Fruit fly (Drosophila melanogaster) whole organism, embryonic: Measurements from ENCODE around the gene CG15529.
A peak's percentile ranks its signal among the peaks of the same experiment; 100 is the strongest.

Experiments used
- Atf-2 ChIP-seq: fragments of 200-800 bp; sonication (Bioruptor generic); optimal IDR thresholded peaks from 2 replicates; lab custom pipeline; 2016; ENCODE audit warnings: missing biosample characterization, missing genetic modification characterization
- C15 ChIP-seq: fragments of 200-800 bp; sonication (Bioruptor generic); IDR thresholded peaks from 3 replicates; pipeline ENCODE4 v1.3.6; 2022; ENCODE audit warnings: missing biosample characterization, missing genetic modification characterization
- CG11247 ChIP-seq: fragments of 200-800 bp; sonication (Bioruptor generic); IDR thresholded peaks from 2 replicates; pipeline ENCODE4 v1.3.6; 2022; ENCODE audit warnings: missing biosample characterization, missing genetic modification characterization
- CG11560 ChIP-seq: fragments of 200-800 bp; sonication (Bioruptor generic); IDR thresholded peaks from 3 replicates; pipeline ENCODE4 v1.3.6; 2022; ENCODE audit warnings: missing biosample characterization, missing genetic modification characterization
- CG11695 ChIP-seq: fragments of 200-800 bp; sonication (Bioruptor generic); IDR thresholded peaks from 3 replicates; pipeline ENCODE4 v1.3.6; 2022; ENCODE audit warnings: missing biosample characterization, missing genetic modification characterization
- CG12744 ChIP-seq: fragments of 200-800 bp; sonication (Bioruptor generic); optimal IDR thresholded peaks from 2 replicates; lab custom pipeline; 2016; ENCODE audit warnings: missing biosample characterization, missing genetic modification characterization
- CG12769 ChIP-seq: fragments of 200-800 bp; sonication (Bioruptor generic); optimal IDR thresholded peaks from 2 replicates; lab custom pipeline; 2019; ENCODE audit warnings: missing biosample characterization, mild to moderate bottlenecking, missing genetic modification characterization, moderate library complexity
- CG13624 ChIP-seq: fragments of 200-800 bp; sonication (Bioruptor generic); optimal IDR thresholded peaks from 2 replicates; lab custom pipeline; 2016; ENCODE audit warnings: missing biosample characterization, missing genetic modification characterization
- CG13775 ChIP-seq: fragments of 200-800 bp; sonication (Bioruptor generic); optimal IDR thresholded peaks from 3 replicates; lab custom pipeline; 2017; ENCODE audit warnings: missing biosample characterization, mild to moderate bottlenecking, missing genetic modification characterization
- CG14710 ChIP-seq: fragments of 200-800 bp; sonication (Bioruptor generic); optimal IDR thresholded peaks from 3 replicates; lab custom pipeline; 2019; ENCODE audit warnings: missing biosample characterization, mild to moderate bottlenecking, missing genetic modification characterization, moderate library complexity
- CG16863 ChIP-seq: fragments of 200-800 bp; sonication (Bioruptor generic); optimal IDR thresholded peaks from 3 replicates; lab custom pipeline; 2016; ENCODE audit warnings: missing biosample characterization, missing genetic modification characterization
- CG17612 ChIP-seq: fragments of 200-800 bp; sonication (Bioruptor generic); IDR thresholded peaks from 2 replicates; pipeline ENCODE4 v1.3.6; 2022; ENCODE audit warnings: missing biosample characterization, missing genetic modification characterization
- CG2129 ChIP-seq: fragments of 200-800 bp; sonication (Bioruptor generic); IDR thresholded peaks from 2 replicates; pipeline ENCODE4 v1.3.6; 2022; ENCODE audit warnings: missing biosample characterization, missing genetic modification characterization; ENCODE audit not compliant: partially characterized antibody
- CG2875 ChIP-seq: fragments of 200-800 bp; sonication (Bioruptor generic); optimal IDR thresholded peaks from 2 replicates; lab custom pipeline; 2017; ENCODE audit warnings: missing biosample characterization, mild to moderate bottlenecking, missing genetic modification characterization, missing genetic modification reagents
- CG32772 ChIP-seq: fragments of 200-800 bp; sonication (Bioruptor generic); IDR thresholded peaks from 2 replicates; pipeline ENCODE4 v1.3.6; 2022; ENCODE audit warnings: missing biosample characterization, missing genetic modification characterization
- CG33557 ChIP-seq: fragments of 200-800 bp; sonication (Bioruptor generic); optimal IDR thresholded peaks from 2 replicates; lab custom pipeline; 2019; ENCODE audit warnings: missing biosample characterization, mild to moderate bottlenecking, missing genetic modification characterization, moderate library complexity
- CG3726 ChIP-seq: fragments of 200-800 bp; sonication (Bioruptor generic); IDR thresholded peaks from 3 replicates; pipeline ENCODE4, ENCODE4 v1.3.6; 2022; ENCODE audit warnings: missing biosample characterization, missing genetic modification characterization
- CG3995 ChIP-seq: fragments of 200-800 bp; sonication (Bioruptor generic); optimal IDR thresholded peaks from 3 replicates; lab custom pipeline; 2016; ENCODE audit warnings: missing biosample characterization, missing genetic modification characterization
- CG42726 ChIP-seq: fragments of 200-800 bp; sonication (Bioruptor generic); IDR thresholded peaks from 2 replicates; pipeline ENCODE4 v1.3.6; 2022; ENCODE audit warnings: missing biosample characterization, missing genetic modification characterization; ENCODE audit not compliant: partially characterized antibody
- CG6272 ChIP-seq: fragments of 200-800 bp; sonication (Bioruptor generic); IDR thresholded peaks from 2 replicates; pipeline ENCODE4 v1.3.6; 2022; ENCODE audit warnings: missing biosample characterization, missing genetic modification characterization
- CG6654 ChIP-seq: fragments of 200-800 bp; sonication (Bioruptor generic); optimal IDR thresholded peaks from 2 replicates; lab custom pipeline; 2017; ENCODE audit warnings: missing biosample characterization, mild to moderate bottlenecking, missing genetic modification characterization
- CG8944 ChIP-seq: fragments of 200-800 bp; sonication (Bioruptor generic); optimal IDR thresholded peaks from 3 replicates; lab custom pipeline; 2016; ENCODE audit warnings: missing biosample characterization, missing genetic modification characterization
- CG9727 ChIP-seq: fragments of 200-800 bp; sonication (Bioruptor generic); optimal IDR thresholded peaks from 3 replicates; lab custom pipeline; 2017; ENCODE audit warnings: missing biosample characterization, mild to moderate bottlenecking, missing genetic modification characterization
- Dad ChIP-seq: fragments of 200-800 bp; sonication (Bioruptor generic); optimal IDR thresholded peaks from 3 replicates; lab custom pipeline; 2016; ENCODE audit warnings: missing biosample characterization, missing genetic modification characterization
- Dll ChIP-seq: fragments of 200-800 bp; sonication (Bioruptor generic); IDR thresholded peaks from 4 replicates; pipeline ENCODE4 v1.3.6; 2022; ENCODE audit warnings: missing biosample characterization, missing genetic modification characterization; ENCODE audit not compliant: partially characterized antibody
- Dref ChIP-seq: fragments of 200-800 bp; sonication (Bioruptor generic); IDR thresholded peaks from 2 replicates; pipeline ENCODE4 v1.3.6; 2022; ENCODE audit warnings: missing biosample characterization, missing genetic modification characterization
- ERR ChIP-seq: fragments of 200-800 bp; sonication (Bioruptor generic); optimal IDR thresholded peaks from 2 replicates; lab custom pipeline; 2016; ENCODE audit warnings: missing biosample characterization, missing genetic modification characterization
- Fer3 ChIP-seq: fragments of 200-800 bp; sonication (Bioruptor generic); optimal IDR thresholded peaks from 2 replicates; lab custom pipeline; 2018; ENCODE audit warnings: missing biosample characterization, mild to moderate bottlenecking, missing genetic modification characterization, moderate library complexity
- H2.0 ChIP-seq: fragments of 200-800 bp; sonication (Bioruptor generic); IDR thresholded peaks from 2 replicates; pipeline ENCODE4 v1.3.6; 2022; ENCODE audit warnings: missing biosample characterization, missing genetic modification characterization
- HLH3B ChIP-seq: fragments of 200-800 bp; sonication (Bioruptor generic); IDR thresholded peaks from 2 replicates; pipeline ENCODE4 v1.3.6; 2022; ENCODE audit warnings: missing biosample characterization, missing genetic modification characterization
- Hmx ChIP-seq: fragments of 200-800 bp; sonication (Bioruptor generic); optimal IDR thresholded peaks from 2 replicates; lab custom pipeline; 2016; ENCODE audit warnings: missing biosample characterization, missing genetic modification characterization
- Jarid2 ChIP-seq: fragments of 200-800 bp; sonication (Bioruptor generic); optimal IDR thresholded peaks from 3 replicates; lab custom pipeline; 2017; ENCODE audit warnings: mild to moderate bottlenecking, missing biosample characterization, missing genetic modification reagents, missing genetic modification characterization
- Meics ChIP-seq: fragments of 200-800 bp; sonication (Bioruptor generic); optimal IDR thresholded peaks from 2 replicates; lab custom pipeline; 2017; ENCODE audit warnings: missing biosample characterization, mild to moderate bottlenecking, missing genetic modification characterization
- NfI ChIP-seq: fragments of 200-800 bp; sonication (Bioruptor generic); optimal IDR thresholded peaks from 3 replicates; lab custom pipeline; 2018; ENCODE audit warnings: missing biosample characterization, mild to moderate bottlenecking, missing genetic modification characterization, moderate library complexity
- Ravus ChIP-seq: fragments of 200-800 bp; sonication (Bioruptor generic); IDR thresholded peaks from 2 replicates; pipeline ENCODE4 v1.3.6; 2022; ENCODE audit warnings: missing biosample characterization, missing genetic modification characterization
- Sox100B ChIP-seq: fragments of 200-800 bp; sonication (Bioruptor generic); optimal IDR thresholded peaks from 3 replicates; lab custom pipeline; 2018; ENCODE audit warnings: missing biosample characterization, mild to moderate bottlenecking, missing genetic modification characterization
- cato ChIP-seq: fragments of 200-800 bp; sonication (Bioruptor generic); optimal IDR thresholded peaks from 2 replicates; lab custom pipeline; 2016; ENCODE audit warnings: missing biosample characterization, missing genetic modification characterization, borderline replicate concordance
- ci ChIP-seq: fragments of 200-800 bp; sonication (Bioruptor generic); IDR thresholded peaks from 3 replicates; pipeline ENCODE4 v1.3.6; 2022; ENCODE audit warnings: missing biosample characterization, missing genetic modification characterization
- corto ChIP-seq: fragments of 200-800 bp; sonication (Bioruptor generic); optimal IDR thresholded peaks from 2 replicates; lab custom pipeline; 2016; ENCODE audit warnings: missing biosample characterization, mild to moderate bottlenecking, missing genetic modification characterization, moderate library complexity
- crol ChIP-seq: fragments of 200-800 bp; sonication (Bioruptor generic); IDR thresholded peaks from 2 replicates; pipeline ENCODE4 v1.3.6; 2022; ENCODE audit warnings: missing biosample characterization, missing genetic modification characterization
- da ChIP-seq: fragments of 200-800 bp; sonication (Bioruptor generic); optimal IDR thresholded peaks from 2 replicates; lab custom pipeline; 2016; ENCODE audit warnings: missing biosample characterization, missing genetic modification characterization
- dimm ChIP-seq: fragments of 200-800 bp; sonication (Bioruptor generic); IDR thresholded peaks from 2 replicates; pipeline ENCODE4 v1.3.6; 2022; ENCODE audit warnings: missing biosample characterization, missing genetic modification characterization
- esg ChIP-seq: fragments of 200-800 bp; sonication (Bioruptor generic); conservative IDR thresholded peaks from 2 replicates; pipeline ENCODE4 v1.3.6; 2022; ENCODE audit warnings: missing biosample characterization, missing genetic modification characterization
- eve ChIP-seq, 2 experiments: fragments of >200 bp; optimal IDR thresholded peaks; 2 replicates each; lab custom pipeline; 2017; ENCODE audit warnings: missing biosample characterization in 2 of 2, missing genetic modification characterization in 2 of 2
- ham ChIP-seq: fragments of 200-800 bp; sonication (Bioruptor generic); IDR thresholded peaks from 2 replicates; pipeline ENCODE4 v1.3.6; 2022; ENCODE audit warnings: missing biosample characterization, missing genetic modification characterization
- jigr1 ChIP-seq: fragments of 200-800 bp; sonication (Bioruptor generic); IDR thresholded peaks from 3 replicates; pipeline ENCODE4 v1.3.6; 2022; ENCODE audit warnings: missing biosample characterization, missing genetic modification characterization
- pb ChIP-seq: fragments of 200-800 bp; sonication (Bioruptor generic); optimal IDR thresholded peaks from 3 replicates; lab custom pipeline; 2016; ENCODE audit warnings: missing biosample characterization, missing genetic modification characterization
- prd ChIP-seq, 3 experiments: fragments of >200 bp in 2 of 3; fragments of 200-800 bp in 1 of 3; sonication (Bioruptor generic) in 1 of 3; optimal IDR thresholded peaks in 2 of 3; IDR thresholded peaks in 1 of 3; 2 replicates in 2 of 3; 3 replicates in 1 of 3; pipeline versions ENCODE4 v1.3.6 to Lab custom; 2017 to 2022; ENCODE audit warnings: missing biosample characterization in 1 of 3, missing genetic modification characterization in 1 of 3
- seq ChIP-seq: fragments of 200-800 bp; sonication (Bioruptor generic); IDR thresholded peaks from 2 replicates; pipeline ENCODE4 v1.3.6; 2022; ENCODE audit warnings: missing biosample characterization, missing genetic modification characterization
- ttk ChIP-seq: fragments of 200-800 bp; sonication (Bioruptor generic); IDR thresholded peaks from 2 replicates; pipeline ENCODE4 v2.1.2; 2022; ENCODE audit warnings: missing biosample characterization, missing genetic modification characterization
- wor ChIP-seq: fragments of 200-800 bp; sonication (Bioruptor generic); IDR thresholded peaks from 2 replicates; pipeline ENCODE4 v1.3.6; 2022; ENCODE audit warnings: missing biosample characterization, missing genetic modification characterization
- yki ChIP-seq: fragments of >200 bp; optimal IDR thresholded peaks from 3 replicates; lab custom pipeline; 2018

CG15529 gene

dm6 chr3R:30191462-30191874 lies 39.6 kb downstream of the CG15529 start (continued):
- TF ChIP-seq CG3726 (no peak), CG13775 (no peak), ci (no peak), Meics (GFP tag; lab: Kevin White, UChicago) (no peak), CG11560 (no peak), corto (GFP tag; lab: Kevin White, UChicago) (no peak), ham (GFP tag; lab: Robert Waterston, UW) (no peak), eve (GFP tag; optimal IDR thresholded peaks at IDR 0.05; lab: Kevin White, UChicago) (no peak), Ravus (GFP tag; lab: Robert Waterston, UW) (no peak), CG17612 (GFP tag; lab: Robert Waterston, UW) (no peak), dimm (GFP tag; lab: Robert Waterston, UW) (no peak), CG11695 (0 out of 3 replicates have a peak, but pooled peaks have one; percentile 34), crol (no peak), ERR (GFP tag; lab: Kevin White, UChicago) (no peak), ttk (GFP tag; lab: Robert Waterston, UW) (no peak), CG33557 (GFP tag; lab: Kevin White, UChicago) (no peak), esg (0 out of 2 replicates have a peak, but pooled peaks have one; percentile 5), prd (optimal IDR thresholded peaks at IDR 0.05; lab: Kevin White, UChicago) (no peak), prd (GFP tag; IDR thresholded peaks at IDR 0.05; lab: Robert Waterston, UW) (peak; percentile 6; the same call in 1 of the 3 replicates), CG13624 (GFP tag; lab: Kevin White, UChicago) (peak; percentile 44), seq (GFP tag; lab: Robert Waterston, UW) (no peak), Dad (GFP tag; lab: Kevin White, UChicago) (no peak), CG6272 (GFP tag; lab: Robert Waterston, UW) (no peak), wor (GFP tag; lab: Robert Waterston, UW) (0 out of 2 replicates have a peak, but pooled peaks have one; percentile 17), da (GFP tag; lab: Kevin White, UChicago) (no peak), H2.0 (no peak), jigr1 (GFP tag; lab: Robert Waterston, UW) (no peak), CG12744 (GFP tag; lab: Kevin White, UChicago) (no peak), CG12769 (no peak), HLH3B (no peak), Atf-2 (peak; percentile 37), C15 (no peak), CG16863 (GFP tag; lab: Kevin White, UChicago) (peak; percentile 61), Fer3 (tag; lab: Kevin White, UChicago) (no peak), CG42726 (no peak), CG11247 (GFP tag; lab: Robert Waterston, UW) (no peak), yki (lab: Kevin White, UChicago) (no peak), CG9727 (GFP tag; lab: Kevin White, UChicago) (peak; percentile 47), CG8944 (GFP tag; lab: Kevin White, UChicago) (no peak), CG32772 (GFP tag; lab: Robert Waterston, UW) (no peak), CG3995 (GFP tag; lab: Kevin White, UChicago) (no peak), NfI (GFP tag; lab: Kevin White, UChicago) (peak; percentile 24), CG2129 (no peak), Jarid2 (GFP tag; lab: Kevin White, UChicago) (no peak), pb (GFP tag; lab: Kevin White, UChicago) (peak; percentile 47), Dref (GFP tag; lab: Robert Waterston, UW) (no peak), CG2875 (no peak), CG14710 (tag; lab: Kevin White, UChicago) (no peak), Hmx (GFP tag; lab: Kevin White, UChicago) (no peak), Sox100B (GFP tag; lab: Kevin White, UChicago) (peak; percentile 34), cato (GFP tag; lab: Kevin White, UChicago) (no peak), CG6654 (GFP tag; lab: Kevin White, UChicago) (no peak), Dll (no peak)
